Worm (Caenorhabditis elegans) whole organism, late embryonic: ENCODE results near the gene W09C2.7.

Experiments
- ama-1 ChIP-seq: fragments of 150-350 bp; optimal IDR thresholded peaks from 2 replicates; lab custom pipeline; 2014
- ceh-19 ChIP-seq: fragments of 200-800 bp; sonication (Bioruptor generic); optimal IDR thresholded peaks from 2 replicates; lab custom pipeline; 2018; ENCODE audit warnings: mild to moderate bottlenecking, missing genetic modification characterization, missing compliant biosample characterization
- ceh-31 ChIP-seq: sonication (generic microtip); optimal IDR thresholded peaks from 2 replicates; lab custom pipeline; 2016; ENCODE audit warnings: missing genetic modification characterization, missing compliant biosample characterization
- ceh-45 ChIP-seq: fragments of 200-800 bp; sonication (Bioruptor generic); IDR thresholded peaks from 2 replicates; pipeline ENCODE4 v1.3.6; 2022; ENCODE audit warnings: missing genetic modification reagents, missing genetic modification characterization, missing compliant biosample characterization
- dve-1 ChIP-seq: sonication (generic microtip); optimal IDR thresholded peaks from 2 replicates; lab custom pipeline; 2017; ENCODE audit warnings: antibody characterized with exemption, mild to moderate bottlenecking, missing genetic modification characterization, missing compliant biosample characterization
- fax-1 ChIP-seq: sonication (generic microtip); optimal IDR thresholded peaks from 2 replicates; lab custom pipeline; 2016; ENCODE audit warnings: missing genotype, missing genetic modification characterization, missing compliant biosample characterization
- hlh-15 ChIP-seq: sonication (generic microtip); optimal IDR thresholded peaks from 2 replicates; lab custom pipeline; 2016; ENCODE audit warnings: missing genetic modification characterization, missing compliant biosample characterization
- hlh-30 ChIP-seq: sonication (generic microtip); optimal IDR thresholded peaks from 2 replicates; lab custom pipeline; 2017; ENCODE audit warnings: antibody characterized with exemption, missing genetic modification characterization, missing compliant biosample characterization; ENCODE audit not compliant: insufficient read depth
- hlh-6 ChIP-seq: sonication (generic microtip); optimal IDR thresholded peaks from 2 replicates; lab custom pipeline; 2016; ENCODE audit warnings: missing genotype, missing genetic modification characterization, missing compliant biosample characterization
- nhr-11 ChIP-seq: fragments of 150-350 bp; optimal IDR thresholded peaks from 2 replicates; lab custom pipeline; 2014; ENCODE audit warnings: missing biosample characterization, missing genetic modification characterization
- odd-2 ChIP-seq: sonication (generic microtip); optimal IDR thresholded peaks from 2 replicates; lab custom pipeline; 2017; ENCODE audit warnings: antibody characterized with exemption, mild to moderate bottlenecking, missing genetic modification characterization, missing compliant biosample characterization
- pqm-1 ChIP-seq: sonication (generic microtip); optimal IDR thresholded peaks from 2 replicates; lab custom pipeline; 2016; ENCODE audit warnings: missing genetic modification characterization, missing compliant biosample characterization
- unc-42 ChIP-seq: sonication (generic microtip); optimal IDR thresholded peaks from 2 replicates; lab custom pipeline; 2016; ENCODE audit warnings: missing genotype, missing genetic modification characterization, missing compliant biosample characterization

ce11 chrIV:9669969-9670368 lies 47.8 kb upstream of the W09C2.7 start:
- TF ChIP-seq fax-1 (no peak), unc-42 (tag; lab: Kevin White, UChicago) (no peak), ceh-45 (GFP tag; lab: Robert Waterston, UW) (no peak), pqm-1 (tag; lab: Kevin White, UChicago) (no peak), ama-1 (no peak), nhr-11 (tag; lab: Kevin White, UChicago) (no peak), ceh-31 (tag; lab: Kevin White, UChicago) (no peak), hlh-6 (tag; lab: Kevin White, UChicago) (no peak), hlh-30 (peak; percentile 72), hlh-15 (tag; lab: Kevin White, UChicago) (no peak), odd-2 (tag; lab: Kevin White, UChicago) (no peak), dve-1 (tag; lab: Kevin White, UChicago) (no peak), ceh-19 (GFP tag; lab: Kevin White, UChicago) (no peak)
